Fruit fly (Drosophila melanogaster) whole organism: ENCODE data around the gene mib2.

ENCODE experiments used
- EcR ChIP-seq, 2 experiments: fragments of >200 bp; optimal IDR thresholded peaks; 2 replicates each; lab custom pipeline; 2017; ENCODE audit warnings: missing biosample characterization in 2 of 2, missing genetic modification characterization in 2 of 2, missing genetic modification reagents in 2 of 2
- pan ChIP-seq: fragments of >200 bp; optimal IDR thresholded peaks from 2 replicates; lab custom pipeline; 2017
- psq ChIP-seq: fragments of >200 bp; optimal IDR thresholded peaks from 2 replicates; lab custom pipeline; 2017

dm6 chr2L:19064706-19065105, 30.5 kb downstream of the mib2 start, which contains the start of gene CG17343:
- no peak for TF ChIP-seq psq
- TF ChIP-seq EcR (GFP tag; optimal IDR thresholded peaks at IDR 0.05; lab: Kevin White, UChicago) = no peak
- TF ChIP-seq pan = no peak
